Fruit fly (Drosophila melanogaster) whole organism, wandering third instar larva: ENCODE results near the gene CG11771.

Experiments
- Abd-B ChIP-seq: fragments of >200 bp; optimal IDR thresholded peaks from 2 replicates; lab custom pipeline; 2017; ENCODE audit warnings: missing biosample characterization, missing genetic modification characterization
- CG32264 ChIP-seq: fragments of 200-800 bp; sonication (Bioruptor generic); optimal IDR thresholded peaks from 2 replicates; lab custom pipeline; 2016; ENCODE audit warnings: missing biosample characterization, missing genetic modification characterization
- CG9705 ChIP-seq: fragments of 200-800 bp; sonication (Bioruptor generic); optimal IDR thresholded peaks from 2 replicates; lab custom pipeline; 2018; ENCODE audit warnings: missing biosample characterization, mild to moderate bottlenecking, missing genetic modification characterization
- Dfd ChIP-seq: fragments of >200 bp; optimal IDR thresholded peaks from 2 replicates; lab custom pipeline; 2017; ENCODE audit warnings: missing biosample characterization, missing genetic modification characterization
- Dif ChIP-seq: fragments of 200-275, 200-300 bp; sonication (Bioruptor generic); optimal IDR thresholded peaks from 2 replicates; lab custom pipeline; 2018; ENCODE audit warnings: missing biosample characterization, missing genetic modification characterization; ENCODE audit not compliant: partially characterized antibody
- GATAd ChIP-seq: sonication (Bioruptor generic); optimal IDR thresholded peaks from 2 replicates; lab custom pipeline; 2016; ENCODE audit warnings: missing biosample characterization, missing genetic modification characterization
- HLH106 ChIP-seq: fragments of 200-800 bp; optimal IDR thresholded peaks from 3 replicates; lab custom pipeline; 2019; ENCODE audit warnings: missing biosample characterization, mild to moderate bottlenecking, missing genetic modification characterization, moderate library complexity
- Hnf4 ChIP-seq: fragments of 200-800 bp; sonication (Bioruptor generic); optimal IDR thresholded peaks from 2 replicates; lab custom pipeline; 2016; ENCODE audit warnings: missing biosample characterization, mild to moderate bottlenecking, missing genetic modification characterization
- Hr78 ChIP-seq: fragments of >200 bp; optimal IDR thresholded peaks from 2 replicates; lab custom pipeline; 2017; ENCODE audit warnings: missing biosample characterization, missing genetic modification characterization
- Hr83 ChIP-seq: fragments of 200-300 bp; sonication (Bioruptor generic); optimal IDR thresholded peaks from 2 replicates; lab custom pipeline; 2016; ENCODE audit warnings: missing biosample characterization, mild to moderate bottlenecking, missing genetic modification characterization, moderate library complexity; ENCODE audit not compliant: poor library complexity, severe bottlenecking
- Jra ChIP-seq: sonication (Bioruptor generic); optimal IDR thresholded peaks from 2 replicates; lab custom pipeline; 2016; ENCODE audit warnings: missing biosample characterization, missing genetic modification characterization
- Mio ChIP-seq: sonication (Bioruptor generic); optimal IDR thresholded peaks from 2 replicates; lab custom pipeline; 2016; ENCODE audit warnings: missing biosample characterization, missing genetic modification characterization
- Myc ChIP-seq: fragments of >200 bp; optimal IDR thresholded peaks from 2 replicates; lab custom pipeline; 2017
- N ChIP-seq: fragments of >200 bp; optimal IDR thresholded peaks from 2 replicates; lab custom pipeline; 2018; ENCODE audit warnings: missing biosample characterization, missing external identifiers, missing genetic modification characterization
- OdsH ChIP-seq: fragments of 200-800 bp; sonication (Bioruptor generic); optimal IDR thresholded peaks from 2 replicates; lab custom pipeline; 2016; ENCODE audit warnings: missing biosample characterization, mild to moderate bottlenecking, missing genetic modification characterization
- Rel ChIP-seq, 2 experiments: fragments of 200-800 bp; sonication (Bioruptor generic) in 1 of 2; optimal IDR thresholded peaks; 2 replicates in 1 of 2; 3 replicates in 1 of 2; lab custom pipeline; 2016 to 2019; ENCODE audit warnings: mild to moderate bottlenecking in 2 of 2, missing biosample characterization in 2 of 2, missing genetic modification characterization in 2 of 2, moderate library complexity in 1 of 2
- Sp1 ChIP-seq: fragments of 200-800 bp; sonication (Bioruptor generic); optimal IDR thresholded peaks from 3 replicates; lab custom pipeline; 2019; ENCODE audit warnings: missing biosample characterization, mild to moderate bottlenecking, missing genetic modification characterization, moderate library complexity
- br ChIP-seq: fragments of 200-800 bp; sonication (Bioruptor generic); optimal IDR thresholded peaks from 2 replicates; lab custom pipeline; 2016; ENCODE audit warnings: missing biosample characterization, missing genetic modification characterization
- dmrt93B ChIP-seq: fragments of 200-800 bp; sonication (Bioruptor generic); optimal IDR thresholded peaks from 2 replicates; lab custom pipeline; 2018; ENCODE audit warnings: missing biosample characterization, mild to moderate bottlenecking, missing genetic modification characterization
- dsf ChIP-seq: sonication (Bioruptor generic); optimal IDR thresholded peaks from 2 replicates; lab custom pipeline; 2016; ENCODE audit warnings: missing biosample characterization, missing genetic modification characterization, borderline replicate concordance
- ey ChIP-seq: fragments of 200-800 bp; sonication (Bioruptor generic); optimal IDR thresholded peaks from 2 replicates; lab custom pipeline; 2016; ENCODE audit warnings: missing biosample characterization, missing genetic modification characterization
- foxo ChIP-seq, 2 experiments: fragments of 200-800 bp; sonication (Bioruptor generic); optimal IDR thresholded peaks; 2 replicates in 1 of 2; 3 replicates in 1 of 2; lab custom pipeline; 2016 to 2017; ENCODE audit warnings: missing biosample characterization in 2 of 2, missing genetic modification characterization in 2 of 2
- fru ChIP-seq: fragments of 200-800 bp; sonication (Bioruptor generic); optimal IDR thresholded peaks from 3 replicates; lab custom pipeline; 2016; ENCODE audit warnings: missing biosample characterization, mild to moderate bottlenecking, missing genetic modification characterization
- h ChIP-seq: fragments of 200-800 bp; sonication (Bioruptor generic); optimal IDR thresholded peaks from 3 replicates; lab custom pipeline; 2016; ENCODE audit warnings: missing biosample characterization, mild to moderate bottlenecking, missing genetic modification characterization
- jim ChIP-seq: fragments of 175-275, 200-325 bp; sonication (Bioruptor generic); optimal IDR thresholded peaks from 2 replicates; lab custom pipeline; 2016; ENCODE audit warnings: missing biosample characterization, mild to moderate bottlenecking, missing genetic modification characterization
- lola ChIP-seq: fragments of >200 bp; optimal IDR thresholded peaks from 2 replicates; lab custom pipeline; 2017; ENCODE audit warnings: missing biosample characterization, missing genetic modification characterization
- pan ChIP-seq: fragments of >200 bp; optimal IDR thresholded peaks from 2 replicates; lab custom pipeline; 2017
- psq ChIP-seq: fragments of 200-800 bp; sonication (Bioruptor generic); optimal IDR thresholded peaks from 3 replicates; lab custom pipeline; 2017; ENCODE audit warnings: missing biosample characterization, mild to moderate bottlenecking, missing genetic modification characterization, moderate library complexity
- rgr ChIP-seq: fragments of 200-800 bp; sonication (Bioruptor generic); optimal IDR thresholded peaks from 3 replicates; lab custom pipeline; 2016; ENCODE audit warnings: missing biosample characterization, mild to moderate bottlenecking, missing genetic modification characterization
- sage ChIP-seq: fragments of 200-800 bp; sonication (Bioruptor generic); optimal IDR thresholded peaks from 2 replicates; lab custom pipeline; 2016; ENCODE audit warnings: missing biosample characterization, mild to moderate bottlenecking, missing genetic modification characterization
- sv ChIP-seq: fragments of 200-800 bp; sonication (Bioruptor generic); optimal IDR thresholded peaks from 3 replicates; lab custom pipeline; 2016; ENCODE audit warnings: missing biosample characterization, missing genetic modification characterization
- usp ChIP-seq: fragments of >200 bp; optimal IDR thresholded peaks from 2 replicates; lab custom pipeline; 2017; ENCODE audit warnings: missing biosample characterization, missing genetic modification characterization
- woc ChIP-seq: sonication (Bioruptor generic); optimal IDR thresholded peaks from 2 replicates; lab custom pipeline; 2016; ENCODE audit warnings: missing biosample characterization, mild to moderate bottlenecking, missing genetic modification characterization

Gene CG11771

DNA sequence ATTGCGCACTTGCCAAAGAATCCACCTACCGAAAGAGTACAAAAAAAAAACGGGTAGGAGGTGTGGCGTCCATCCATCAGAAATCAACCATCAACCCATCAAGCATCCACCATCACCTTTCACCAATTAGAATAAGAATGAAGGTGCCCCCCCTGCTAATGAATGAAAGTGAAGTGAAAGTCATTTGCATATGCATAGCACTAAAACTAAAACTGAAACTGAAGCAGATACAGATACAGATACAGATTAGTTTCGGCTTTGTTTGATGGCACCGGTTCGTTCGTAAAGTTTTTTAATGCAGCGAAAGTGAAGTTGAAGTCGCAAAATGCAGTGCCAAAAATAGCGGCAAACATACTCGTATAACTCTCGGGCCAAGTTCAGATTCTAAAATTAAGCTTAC lies 36.2 kb downstream of the CG11771 start:
- TF ChIP-seq dmrt93B (GFP tag; lab: Kevin White, UChicago) = no peak
- TF ChIP-seq Jra = no peak
- TF ChIP-seq sv (GFP tag; lab: Kevin White, UChicago) = no peak
- no peak for TF ChIP-seq Hr78 (GFP tag; lab: Kevin White, UChicago)
- no peak for TF ChIP-seq pan (lab: Kevin White, UChicago)
- TF ChIP-seq Abd-B (GFP tag; lab: Kevin White, UChicago) = no peak
- TF ChIP-seq N = no peak
- no peak for TF ChIP-seq ey (GFP tag; lab: Kevin White, UChicago)
- no peak for TF ChIP-seq CG9705 (GFP tag; lab: Kevin White, UChicago)
- no peak for TF ChIP-seq Dfd (GFP tag; lab: Kevin White, UChicago)
- no peak for TF ChIP-seq sage (GFP tag; lab: Kevin White, UChicago)
- no peak for TF ChIP-seq Dif (GFP tag; lab: Kevin White, UChicago)
- TF ChIP-seq CG32264 (GFP tag; lab: Kevin White, UChicago) = no peak
- TF ChIP-seq Rel (GFP tag; optimal IDR thresholded peaks at IDR 0.05; lab: Kevin White, UChicago) = no peak
- TF ChIP-seq Rel (tag; optimal IDR thresholded peaks at IDR 0.05; lab: Kevin White, UChicago) = no peak

DNA sequence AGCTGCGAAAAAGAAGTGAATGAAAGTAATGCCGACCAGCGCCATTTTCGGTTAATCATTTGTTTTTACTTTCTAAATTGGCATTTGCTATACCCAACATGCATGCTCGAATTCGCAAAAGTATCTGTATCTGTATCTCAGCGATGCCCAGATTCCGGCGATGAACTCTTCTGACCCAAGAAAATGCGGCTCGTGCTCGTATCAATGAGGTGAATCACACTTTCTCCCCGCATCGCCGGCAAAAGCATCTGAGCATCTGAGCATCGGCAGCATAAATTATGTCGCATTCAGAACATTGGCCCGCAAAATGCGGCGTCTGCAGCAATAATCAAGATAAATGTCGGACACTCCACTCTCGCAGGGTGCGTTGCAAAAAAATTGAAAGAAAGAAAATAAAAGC lies 37.1 kb downstream of the CG11771 start:
- TF ChIP-seq fru (GFP tag; lab: Kevin White, UChicago) (no peak), Rel (GFP tag; optimal IDR thresholded peaks at IDR 0.05; lab: Kevin White, UChicago) (no peak), Rel (tag; optimal IDR thresholded peaks at IDR 0.05; lab: Kevin White, UChicago) (no peak), woc (GFP tag; lab: Kevin White, UChicago) (no peak), Hr83 (GFP tag; lab: Kevin White, UChicago) (no peak), OdsH (GFP tag; lab: Kevin White, UChicago) (no peak), rgr (GFP tag; lab: Kevin White, UChicago) (no peak), pan (lab: Kevin White, UChicago) (no peak), sage (GFP tag; lab: Kevin White, UChicago) (no peak), psq (GFP tag; lab: Kevin White, UChicago) (no peak), N (no peak), sv (GFP tag; lab: Kevin White, UChicago) (no peak), usp (GFP tag; lab: Kevin White, UChicago) (no peak), Mio (GFP tag; lab: Kevin White, UChicago) (no peak), dsf (GFP tag; lab: Kevin White, UChicago) (no peak), GATAd (no peak), lola (GFP tag; lab: Kevin White, UChicago) (no peak), foxo (GFP tag; optimal IDR thresholded peaks at IDR 0.05; lab: Kevin White, UChicago) (no peak), Myc (no peak), jim (no peak), Jra (no peak)
- TF ChIP-seq, all 38 proteins: peak for 0

DNA sequence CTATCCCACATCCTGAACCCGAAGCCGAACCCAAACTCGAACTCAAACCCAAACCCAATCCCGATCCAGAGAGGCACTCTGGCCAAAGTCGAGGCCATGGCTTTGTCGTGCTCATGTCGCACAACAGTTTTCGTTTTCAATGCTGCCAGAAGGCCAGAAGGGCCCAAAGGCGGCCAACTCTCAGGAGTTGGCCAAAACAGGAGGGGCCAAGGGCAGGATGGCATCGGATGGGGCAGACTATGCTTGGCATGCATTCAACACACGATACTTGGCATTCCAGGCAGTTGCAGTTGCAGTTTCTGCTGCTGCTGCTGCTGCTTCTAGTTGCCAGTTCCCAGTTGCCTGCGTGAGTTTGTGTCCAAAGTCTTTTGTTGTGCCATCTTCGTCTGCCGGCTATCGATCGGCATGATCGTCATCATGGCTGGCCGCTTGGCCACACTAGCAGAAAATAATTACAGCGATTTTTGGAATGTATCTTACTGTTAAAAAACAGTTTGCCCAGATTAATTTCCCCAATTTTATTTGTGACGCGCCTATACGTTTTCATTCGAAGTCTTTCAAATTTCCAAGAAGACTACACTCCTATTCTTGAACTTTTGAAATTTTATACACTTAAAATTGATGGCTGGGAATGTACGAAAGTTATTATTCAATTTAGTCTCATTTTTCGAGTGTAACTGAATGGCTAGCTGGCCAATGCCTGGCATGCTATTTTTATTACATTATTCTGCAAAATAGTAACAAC lies 38.7 kb downstream of the CG11771 start:
- no peak for TF ChIP-seq dmrt93B (GFP tag; lab: Kevin White, UChicago)

DNA sequence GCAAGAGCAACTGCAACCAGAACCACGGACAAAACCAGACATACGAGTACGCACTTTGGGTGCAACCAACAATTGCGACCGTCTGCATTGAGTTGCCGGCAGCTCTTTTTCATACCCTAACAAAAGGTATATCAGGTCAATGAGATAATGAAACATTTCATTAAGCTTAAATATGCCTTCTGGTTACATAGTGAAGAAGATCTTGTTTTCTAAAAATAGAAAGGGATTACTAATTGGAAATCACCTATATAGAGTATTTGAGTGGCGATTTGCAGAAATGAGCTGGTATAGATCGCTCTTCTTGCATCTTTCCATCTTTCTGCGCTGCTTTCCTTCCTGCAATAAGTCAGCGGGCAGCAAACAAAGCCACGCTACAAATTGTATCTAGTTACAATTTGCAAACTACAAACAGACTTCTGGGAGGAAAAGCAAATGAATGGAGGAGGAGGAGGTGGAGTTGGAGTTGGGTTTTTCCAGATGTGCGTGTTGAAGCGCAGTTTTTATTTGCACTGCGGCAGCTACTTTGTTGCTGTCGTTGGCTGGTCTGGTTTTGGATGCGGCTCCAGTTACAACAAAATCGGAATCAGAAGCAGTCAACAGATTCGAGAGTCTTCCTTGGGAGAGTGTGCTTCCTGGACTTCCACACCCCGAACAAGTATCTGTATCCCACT lies 43.1 kb downstream of the CG11771 start:
- TF ChIP-seq br (peak; percentile 12), HLH106 (tag; lab: Kevin White, UChicago) (peak; percentile 52), Sp1 (GFP tag; lab: Kevin White, UChicago) (peak; percentile 45), h (GFP tag; lab: Kevin White, UChicago) (peak; percentile 57), dmrt93B (GFP tag; lab: Kevin White, UChicago) (no peak), ey (GFP tag; lab: Kevin White, UChicago) (peak; percentile 52), psq (GFP tag; lab: Kevin White, UChicago) (peak; percentile 28), fru (GFP tag; lab: Kevin White, UChicago) (peak; percentile 45), Hnf4 (no peak), woc (GFP tag; lab: Kevin White, UChicago) (peak; percentile 47), Myc (no peak), OdsH (GFP tag; lab: Kevin White, UChicago) (peak; percentile 36), rgr (GFP tag; lab: Kevin White, UChicago) (peak; percentile 43)
- TF ChIP-seq, all 38 proteins: peak for 10
